Worm (Caenorhabditis elegans): ENCODE measurements around the gene T23E7.6.

The T23E7.6 gene

DNA sequence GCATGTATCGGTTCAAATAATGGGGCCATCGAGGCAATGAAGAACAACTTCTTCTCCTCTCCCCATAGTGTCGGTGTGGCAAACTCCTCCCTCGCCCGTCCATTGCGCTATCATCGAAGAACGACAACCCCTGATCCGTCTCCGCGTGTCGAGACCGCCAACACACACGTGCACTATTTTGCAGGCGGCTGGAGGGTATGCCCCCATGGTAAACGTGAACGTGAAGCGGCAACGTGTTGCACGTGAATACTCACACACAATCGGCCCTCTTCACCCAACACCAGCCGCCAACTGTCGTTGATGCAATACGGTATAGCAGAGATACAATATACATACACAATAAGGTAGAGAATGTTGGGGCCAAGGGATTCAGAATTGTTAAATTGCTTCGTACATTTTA is 51.4 kb downstream of the T23E7.6 start (continued):
- TF ChIP-seq unc-62 (GFP tag; optimal IDR thresholded peaks at IDR 0.05 in 1 of 2) (peak in 1 of 2 experiments; percentile 95), unc-62 (tag; optimal IDR thresholded peaks at IDR 0.05) (no peak), madf-9 (GFP tag; conservative IDR thresholded peaks at IDR 0.05) (0 out of 2 replicates have a peak, but pooled peaks have one; percentile 55), mxl-2 (GFP tag; conservative IDR thresholded peaks at IDR 0.05) (peak; percentile 98), nhr-28 (tag; optimal IDR thresholded peaks at IDR 0.05) (peak; percentile 78), hif-1 (tag; optimal IDR thresholded peaks at IDR 0.05) (peak; percentile 45 to 83), lir-3 (tag; optimal IDR thresholded peaks at IDR 0.05) (no peak), lin-15B (tag; optimal IDR thresholded peaks at IDR 0.05) (no peak)

ce11 chrX:17631703-17632102 is 52.9 kb downstream of the T23E7.6 start:
- TF ChIP-seq daf-16 (GFP tag; optimal IDR thresholded peaks at IDR 0.05): peak in 1 of 2 experiments; percentile 15
- TF ChIP-seq daf-16 (tag; optimal IDR thresholded peaks at IDR 0.05): peak; percentile 28
- TF ChIP-seq mxl-2 (GFP tag; conservative IDR thresholded peaks at IDR 0.05): no peak
- TF ChIP-seq unc-39 (tag; optimal IDR thresholded peaks at IDR 0.05): no peak
- TF ChIP-seq hlh-30 (tag; optimal IDR thresholded peaks at IDR 0.05; ENCODE audit: insufficient read depth): peak; percentile 81
- TF ChIP-seq aha-1 (tag): peak; percentile 87
- TF ChIP-seq nhr-28 (tag; optimal IDR thresholded peaks at IDR 0.05): peak; percentile 13
- no peak for TF ChIP-seq T26A8.4 (GFP tag; IDR thresholded peaks at IDR 0.05)
- TF ChIP-seq nhr-77 (tag; optimal IDR thresholded peaks at IDR 0.05): peak; percentile 37
- no peak for TF ChIP-seq zip-2 (tag; optimal IDR thresholded peaks at IDR 0.05)
- no peak for TF ChIP-seq pha-4 (GFP tag; IDR thresholded peaks at IDR 0.05)
- peak; percentile 3 for TF ChIP-seq pha-4 (tag; optimal IDR thresholded peaks at IDR 0.05)
- TF ChIP-seq dve-1 (tag; optimal IDR thresholded peaks at IDR 0.05; ENCODE audit: insufficient read depth): peak; percentile 45
- TF ChIP-seq zfp-3 (GFP tag; conservative IDR thresholded peaks at IDR 0.05): no peak
- peak in 1 of 2 experiments; percentile 31 for TF ChIP-seq lsy-2 (tag; optimal IDR thresholded peaks at IDR 0.05)
- no peak for TF ChIP-seq attf-4 (tag; optimal IDR thresholded peaks at IDR 0.05)
- TF ChIP-seq ceh-20 (GFP tag; IDR thresholded peaks at IDR 0.05): 0 out of 2 replicates have a peak, but pooled peaks have one; percentile 10
- peak; percentile 45 for TF ChIP-seq mes-2 (tag; optimal IDR thresholded peaks at IDR 0.05; ENCODE audit: poor library complexity, severe bottlenecking)
- TF ChIP-seq php-3 (GFP tag; IDR thresholded peaks at IDR 0.05): no peak
- peak; percentile 29 for TF ChIP-seq mep-1 (tag; optimal IDR thresholded peaks at IDR 0.05)
- TF ChIP-seq dmd-6 (GFP tag; IDR thresholded peaks at IDR 0.05): peak; percentile 25; the same call in 1 of the 2 replicates
- peak; percentile 50; the same call in 1 of the 2 replicates for TF ChIP-seq hmg-1.1 (GFP tag; IDR thresholded peaks at IDR 0.05)
- peak in 1 of 2 experiments; percentile 61 for TF ChIP-seq mdl-1 (tag; optimal IDR thresholded peaks at IDR 0.05)
- peak in 1 of 2 experiments; percentile 73 for TF ChIP-seq hif-1 (tag; optimal IDR thresholded peaks at IDR 0.05)
- peak; percentile 47 for TF ChIP-seq hlh-11 (tag; optimal IDR thresholded peaks at IDR 0.05)

- peak; percentile 42; the same call in 1 of the 2 replicates for TF ChIP-seq hmg-1.1 (GFP tag; IDR thresholded peaks at IDR 0.05)
- peak; percentile 96 for TF ChIP-seq hlh-11 (tag; optimal IDR thresholded peaks at IDR 0.05)
- TF ChIP-seq fkh-10 (GFP tag; optimal IDR thresholded peaks at IDR 0.05): no peak
- peak; percentile 43; the same call in 1 of the 2 replicates for TF ChIP-seq Y75B8A.6 (GFP tag; IDR thresholded peaks at IDR 0.05)
- TF ChIP-seq D1046.2 (GFP tag; IDR thresholded peaks at IDR 0.05): no peak
- peak; percentile 100 for TF ChIP-seq aha-1 (tag)
- no peak for TF ChIP-seq lin-15B (tag; optimal IDR thresholded peaks at IDR 0.05)
- TF ChIP-seq nhr-42 (GFP tag; IDR thresholded peaks at IDR 0.05): peak; percentile 75; the same call in 1 of the 2 replicates
- peak; percentile 81; the same call in 1 of the 2 replicates for TF ChIP-seq zfp-3 (GFP tag; conservative IDR thresholded peaks at IDR 0.05)
- TF ChIP-seq lsy-2 (tag; optimal IDR thresholded peaks at IDR 0.05): peak in 1 of 2 experiments; percentile 36
- TF ChIP-seq nhr-48 (tag; optimal IDR thresholded peaks at IDR 0.05): peak; percentile 89
- peak; percentile 53; the same call in 1 of the 2 replicates for TF ChIP-seq ctbp-1 (GFP tag; IDR thresholded peaks at IDR 0.05)
- TF ChIP-seq dmd-9 (GFP tag; IDR thresholded peaks at IDR 0.05): 0 out of 2 replicates have a peak, but pooled peaks have one; percentile 10
- peak; percentile 80 for TF ChIP-seq tra-1 (GFP tag; IDR thresholded peaks at IDR 0.05)
- peak in 1 of 2 experiments; percentile 39 for TF ChIP-seq unc-62 (GFP tag; optimal IDR thresholded peaks at IDR 0.05 in 1 of 2)
- no peak for TF ChIP-seq unc-62 (tag; optimal IDR thresholded peaks at IDR 0.05)
- TF ChIP-seq ceh-82 (tag; optimal IDR thresholded peaks at IDR 0.05): no peak
- peak; percentile 75 for TF ChIP-seq nhr-102 (tag; optimal IDR thresholded peaks at IDR 0.05)
- 0 out of 2 replicates have a peak, but pooled peaks have one; percentile 34 for TF ChIP-seq lin-1 (GFP tag; IDR thresholded peaks at IDR 0.05)
- TF ChIP-seq madf-9 (GFP tag; conservative IDR thresholded peaks at IDR 0.05): peak; percentile 24; the same call in 1 of the 2 replicates
- TF ChIP-seq dpl-1 (GFP tag; optimal IDR thresholded peaks at IDR 0.05): peak; percentile 0
- 0 out of 2 replicates have a peak, but pooled peaks have one; percentile 64 for TF ChIP-seq egl-43 (GFP tag; IDR thresholded peaks at IDR 0.05)
- TF ChIP-seq dve-1 (tag; optimal IDR thresholded peaks at IDR 0.05; ENCODE audit: insufficient read depth): peak; percentile 89
- TF ChIP-seq zag-1 (tag; optimal IDR thresholded peaks at IDR 0.05): no peak
- 0 out of 2 replicates have a peak, but pooled peaks have one; percentile 27 for TF ChIP-seq arid-1 (GFP tag; conservative IDR thresholded peaks at IDR 0.05)
- TF ChIP-seq mxl-2 (GFP tag; conservative IDR thresholded peaks at IDR 0.05): peak; percentile 72
- TF ChIP-seq zfp-2 (tag; optimal IDR thresholded peaks at IDR 0.05): no peak
Observed at ce11 chrX:17630888-17631287, 53.7 kb downstream of the T23E7.6 start.
